Fruit fly (Drosophila melanogaster): ENCODE measurements around the gene hh.

The hh gene

dm6 chr3R:23170335-23170734 lies 28.6 kb upstream of the hh start:
- peak; percentile 90 for TF ChIP-seq CG7372 (GFP tag; IDR thresholded peaks at IDR 0.05)
- no peak for TF ChIP-seq br (optimal IDR thresholded peaks at IDR 0.05)

dm6 chr3R:23167507-23168324 lies 26.0 kb upstream of the hh start, which contains the start of gene Irk1:
TSS of gene Irk1 (plus strand) at chr3R:23168317.
- no peak for TF ChIP-seq HHEX (GFP tag; optimal IDR thresholded peaks at IDR 0.05)
- peak; percentile 98 for TF ChIP-seq Adf1 (GFP tag; IDR thresholded peaks at IDR 0.05)
- no peak for TF ChIP-seq CG2889 (GFP tag; IDR thresholded peaks at IDR 0.05)
- TF ChIP-seq CG1603 (tag; optimal IDR thresholded peaks at IDR 0.05), result no peak
- peak; percentile 32; the same call in 1 of the 2 replicates for TF ChIP-seq HLH3B (GFP tag; IDR thresholded peaks at IDR 0.05)
- peak; percentile 57; the same call in 1 of the 2 replicates for TF ChIP-seq sna (GFP tag; IDR thresholded peaks at IDR 0.05; ENCODE audit: partially characterized antibody)
- no peak for TF ChIP-seq Side (GFP tag; optimal IDR thresholded peaks at IDR 0.05)
- TF ChIP-seq CG15073 (GFP tag; optimal IDR thresholded peaks at IDR 0.05), result no peak
- TF ChIP-seq lmd (GFP tag; IDR thresholded peaks at IDR 0.05), result peak; percentile 44
- TF ChIP-seq ara (GFP tag; IDR thresholded peaks at IDR 0.05), result peak; percentile 17; the same call in 1 of the 2 replicates
- no peak for TF ChIP-seq CG14710 (tag; optimal IDR thresholded peaks at IDR 0.05)
- no peak for TF ChIP-seq CG12104 (GFP tag; optimal IDR thresholded peaks at IDR 0.05)
- no peak for TF ChIP-seq Chrac-16 (GFP tag; optimal IDR thresholded peaks at IDR 0.05)
- no peak for TF ChIP-seq PHDP (tag; optimal IDR thresholded peaks at IDR 0.05)
- peak; percentile 29; the same call in 1 of the 2 replicates for TF ChIP-seq CG10366 (GFP tag; IDR thresholded peaks at IDR 0.05)
- no peak for TF ChIP-seq CG12299 (tag; optimal IDR thresholded peaks at IDR 0.05)
- no peak for TF ChIP-seq trem (tag; optimal IDR thresholded peaks at IDR 0.05)
- no peak for TF ChIP-seq Doc3 (GFP tag; IDR thresholded peaks at IDR 0.05; ENCODE audit: partially characterized antibody)
- TF ChIP-seq lab (GFP tag; optimal IDR thresholded peaks at IDR 0.05), result peak; percentile 54
- TF ChIP-seq CG7839 (tag; optimal IDR thresholded peaks at IDR 0.05), result peak; percentile 14
- no peak for TF ChIP-seq CG10147 (GFP tag; optimal IDR thresholded peaks at IDR 0.05)
- peak; percentile 7 for TF ChIP-seq Hmr (GFP tag; optimal IDR thresholded peaks at IDR 0.05)
- TF ChIP-seq CG11398 (GFP tag; optimal IDR thresholded peaks at IDR 0.05), result no peak
- TF ChIP-seq vnd (GFP tag; IDR thresholded peaks at IDR 0.05; ENCODE audit: partially characterized antibody), result no peak
- TF ChIP-seq nerfin-2 (GFP tag; IDR thresholded peaks at IDR 0.05; ENCODE audit: partially characterized antibody), result no peak
- TF ChIP-seq row (GFP tag; IDR thresholded peaks at IDR 0.05), result 0 out of 3 replicates have a peak, but pooled peaks have one; percentile 31
- TF ChIP-seq dmrt99B (tag; optimal IDR thresholded peaks at IDR 0.05), result peak; percentile 2
- 0 out of 2 replicates have a peak, but pooled peaks have one; percentile 13 for TF ChIP-seq MBD-R2 (GFP tag; IDR thresholded peaks at IDR 0.05)
- TF ChIP-seq Sry-β (GFP tag; optimal IDR thresholded peaks at IDR 0.05), result no peak
- no peak for TF ChIP-seq gro (GFP tag; optimal IDR thresholded peaks at IDR 0.05)
- TF ChIP-seq sd (tag; optimal IDR thresholded peaks at IDR 0.05), result no peak
- peak in 1 of 2 experiments; percentile 24 for TF ChIP-seq Pdp1 (GFP tag; optimal IDR thresholded peaks at IDR 0.05)
- peak; percentile 24; the same call in 1 of the 2 replicates for TF ChIP-seq Ada2b (GFP tag; IDR thresholded peaks at IDR 0.05)
- TF ChIP-seq CG2678 (tag; optimal IDR thresholded peaks at IDR 0.05), result peak; percentile 23
- TF ChIP-seq CG10462 (GFP tag; optimal IDR thresholded peaks at IDR 0.05), result no peak
- no peak for TF ChIP-seq CG32767 (GFP tag; IDR thresholded peaks at IDR 0.05)
- no peak for TF ChIP-seq cato (GFP tag; optimal IDR thresholded peaks at IDR 0.05; ENCODE audit: borderline replicate concordance)
- no peak for TF ChIP-seq CG14014 (GFP tag; IDR thresholded peaks at IDR 0.05)
- no peak for TF ChIP-seq disco-r (GFP tag; optimal IDR thresholded peaks at IDR 0.05)
- no peak for TF ChIP-seq HLH54F (GFP tag; optimal IDR thresholded peaks at IDR 0.05)
- TF ChIP-seq Opbp (GFP tag; IDR thresholded peaks at IDR 0.05; ENCODE audit: partially characterized antibody), result no peak
- 0 out of 2 replicates have a peak, but pooled peaks have one; percentile 5 for TF ChIP-seq CG32772 (GFP tag; IDR thresholded peaks at IDR 0.05)
- TF ChIP-seq danr (GFP tag; IDR thresholded peaks at IDR 0.05), result no peak
- TF ChIP-seq eyg (GFP tag; optimal IDR thresholded peaks at IDR 0.05), result no peak
- TF ChIP-seq CG18599 (GFP tag; optimal IDR thresholded peaks at IDR 0.05), result no peak

All from whole organism, embryonic.